Fruit fly (Drosophila melanogaster) whole organism, wandering third instar larva: ENCODE data around the gene Zw.

Source experiments
- Abd-B ChIP-seq: fragments of >200 bp; optimal IDR thresholded peaks from 2 replicates; lab custom pipeline; 2017; ENCODE audit warnings: missing biosample characterization, missing genetic modification characterization
- CG32264 ChIP-seq: fragments of 200-800 bp; sonication (Bioruptor generic); optimal IDR thresholded peaks from 2 replicates; lab custom pipeline; 2016; ENCODE audit warnings: missing biosample characterization, missing genetic modification characterization
- CG9705 ChIP-seq: fragments of 200-800 bp; sonication (Bioruptor generic); optimal IDR thresholded peaks from 2 replicates; lab custom pipeline; 2018; ENCODE audit warnings: missing biosample characterization, mild to moderate bottlenecking, missing genetic modification characterization
- CrebA ChIP-seq: fragments of 200-800 bp; sonication (Bioruptor generic); optimal IDR thresholded peaks from 2 replicates; lab custom pipeline; 2016; ENCODE audit warnings: missing biosample characterization, mild to moderate bottlenecking, missing genetic modification characterization, borderline replicate concordance
- Dfd ChIP-seq: fragments of >200 bp; optimal IDR thresholded peaks from 2 replicates; lab custom pipeline; 2017; ENCODE audit warnings: missing biosample characterization, missing genetic modification characterization
- Dif ChIP-seq: fragments of 200-275, 200-300 bp; sonication (Bioruptor generic); optimal IDR thresholded peaks from 2 replicates; lab custom pipeline; 2018; ENCODE audit warnings: missing biosample characterization, missing genetic modification characterization; ENCODE audit not compliant: partially characterized antibody
- GATAd ChIP-seq: sonication (Bioruptor generic); optimal IDR thresholded peaks from 2 replicates; lab custom pipeline; 2016; ENCODE audit warnings: missing biosample characterization, missing genetic modification characterization
- HLH106 ChIP-seq: fragments of 200-800 bp; optimal IDR thresholded peaks from 3 replicates; lab custom pipeline; 2019; ENCODE audit warnings: missing biosample characterization, mild to moderate bottlenecking, missing genetic modification characterization, moderate library complexity
- Hnf4 ChIP-seq: fragments of 200-800 bp; sonication (Bioruptor generic); optimal IDR thresholded peaks from 2 replicates; lab custom pipeline; 2016; ENCODE audit warnings: missing biosample characterization, mild to moderate bottlenecking, missing genetic modification characterization
- Hr78 ChIP-seq: fragments of >200 bp; optimal IDR thresholded peaks from 2 replicates; lab custom pipeline; 2017; ENCODE audit warnings: missing biosample characterization, missing genetic modification characterization
- Hr83 ChIP-seq: fragments of 200-300 bp; sonication (Bioruptor generic); optimal IDR thresholded peaks from 2 replicates; lab custom pipeline; 2016; ENCODE audit warnings: missing biosample characterization, mild to moderate bottlenecking, missing genetic modification characterization, moderate library complexity; ENCODE audit not compliant: poor library complexity, severe bottlenecking
- Jra ChIP-seq: sonication (Bioruptor generic); optimal IDR thresholded peaks from 2 replicates; lab custom pipeline; 2016; ENCODE audit warnings: missing biosample characterization, missing genetic modification characterization
- Mio ChIP-seq: sonication (Bioruptor generic); optimal IDR thresholded peaks from 2 replicates; lab custom pipeline; 2016; ENCODE audit warnings: missing biosample characterization, missing genetic modification characterization
- Myc ChIP-seq: fragments of >200 bp; optimal IDR thresholded peaks from 2 replicates; lab custom pipeline; 2017
- N ChIP-seq: fragments of >200 bp; optimal IDR thresholded peaks from 2 replicates; lab custom pipeline; 2018; ENCODE audit warnings: missing biosample characterization, missing external identifiers, missing genetic modification characterization
- OdsH ChIP-seq: fragments of 200-800 bp; sonication (Bioruptor generic); optimal IDR thresholded peaks from 2 replicates; lab custom pipeline; 2016; ENCODE audit warnings: missing biosample characterization, mild to moderate bottlenecking, missing genetic modification characterization
- Rel ChIP-seq, 2 experiments: fragments of 200-800 bp; sonication (Bioruptor generic) in 1 of 2; optimal IDR thresholded peaks; 2 replicates in 1 of 2; 3 replicates in 1 of 2; lab custom pipeline; 2016 to 2019; ENCODE audit warnings: mild to moderate bottlenecking in 2 of 2, missing biosample characterization in 2 of 2, missing genetic modification characterization in 2 of 2, moderate library complexity in 1 of 2
- Sp1 ChIP-seq: fragments of 200-800 bp; sonication (Bioruptor generic); optimal IDR thresholded peaks from 3 replicates; lab custom pipeline; 2019; ENCODE audit warnings: missing biosample characterization, mild to moderate bottlenecking, missing genetic modification characterization, moderate library complexity
- Vsx2 ChIP-seq: fragments of 200-300, 225-300 bp; sonication (Bioruptor generic); optimal IDR thresholded peaks from 2 replicates; lab custom pipeline; 2018; ENCODE audit warnings: missing biosample characterization, missing genetic modification characterization; ENCODE audit not compliant: partially characterized antibody
- br ChIP-seq: fragments of 200-800 bp; sonication (Bioruptor generic); optimal IDR thresholded peaks from 2 replicates; lab custom pipeline; 2016; ENCODE audit warnings: missing biosample characterization, missing genetic modification characterization
- brk ChIP-seq: fragments of 200-800 bp; sonication (Bioruptor generic); optimal IDR thresholded peaks from 2 replicates; lab custom pipeline; 2016; ENCODE audit warnings: missing biosample characterization, mild to moderate bottlenecking, missing genetic modification characterization
- dl ChIP-seq, 2 experiments: fragments of 175-275, 200-275 bp in 1 of 2; fragments of 200-275 bp in 1 of 2; sonication (Bioruptor generic); optimal IDR thresholded peaks; lab custom pipeline; 2018; ENCODE audit warnings: mild to moderate bottlenecking in 2 of 2, missing biosample characterization in 2 of 2, missing genetic modification characterization in 2 of 2, moderate library complexity in 2 of 2; ENCODE audit not compliant: partially characterized antibody in 2 of 2, insufficient read depth in 1 of 2
- dmrt93B ChIP-seq: fragments of 200-800 bp; sonication (Bioruptor generic); optimal IDR thresholded peaks from 2 replicates; lab custom pipeline; 2018; ENCODE audit warnings: missing biosample characterization, mild to moderate bottlenecking, missing genetic modification characterization
- dsf ChIP-seq: sonication (Bioruptor generic); optimal IDR thresholded peaks from 2 replicates; lab custom pipeline; 2016; ENCODE audit warnings: missing biosample characterization, missing genetic modification characterization, borderline replicate concordance
- ey ChIP-seq: fragments of 200-800 bp; sonication (Bioruptor generic); optimal IDR thresholded peaks from 2 replicates; lab custom pipeline; 2016; ENCODE audit warnings: missing biosample characterization, missing genetic modification characterization
- foxo ChIP-seq, 2 experiments: fragments of 200-800 bp; sonication (Bioruptor generic); optimal IDR thresholded peaks; 2 replicates in 1 of 2; 3 replicates in 1 of 2; lab custom pipeline; 2016 to 2017; ENCODE audit warnings: missing biosample characterization in 2 of 2, missing genetic modification characterization in 2 of 2
- fru ChIP-seq: fragments of 200-800 bp; sonication (Bioruptor generic); optimal IDR thresholded peaks from 3 replicates; lab custom pipeline; 2016; ENCODE audit warnings: missing biosample characterization, mild to moderate bottlenecking, missing genetic modification characterization
- h ChIP-seq: fragments of 200-800 bp; sonication (Bioruptor generic); optimal IDR thresholded peaks from 3 replicates; lab custom pipeline; 2016; ENCODE audit warnings: missing biosample characterization, mild to moderate bottlenecking, missing genetic modification characterization
- jim ChIP-seq: fragments of 175-275, 200-325 bp; sonication (Bioruptor generic); optimal IDR thresholded peaks from 2 replicates; lab custom pipeline; 2016; ENCODE audit warnings: missing biosample characterization, mild to moderate bottlenecking, missing genetic modification characterization
- lola ChIP-seq: fragments of >200 bp; optimal IDR thresholded peaks from 2 replicates; lab custom pipeline; 2017; ENCODE audit warnings: missing biosample characterization, missing genetic modification characterization
- pan ChIP-seq: fragments of >200 bp; optimal IDR thresholded peaks from 2 replicates; lab custom pipeline; 2017
- psq ChIP-seq: fragments of 200-800 bp; sonication (Bioruptor generic); optimal IDR thresholded peaks from 3 replicates; lab custom pipeline; 2017; ENCODE audit warnings: missing biosample characterization, mild to moderate bottlenecking, missing genetic modification characterization, moderate library complexity
- rgr ChIP-seq: fragments of 200-800 bp; sonication (Bioruptor generic); optimal IDR thresholded peaks from 3 replicates; lab custom pipeline; 2016; ENCODE audit warnings: missing biosample characterization, mild to moderate bottlenecking, missing genetic modification characterization
- sage ChIP-seq: fragments of 200-800 bp; sonication (Bioruptor generic); optimal IDR thresholded peaks from 2 replicates; lab custom pipeline; 2016; ENCODE audit warnings: missing biosample characterization, mild to moderate bottlenecking, missing genetic modification characterization
- sv ChIP-seq: fragments of 200-800 bp; sonication (Bioruptor generic); optimal IDR thresholded peaks from 3 replicates; lab custom pipeline; 2016; ENCODE audit warnings: missing biosample characterization, missing genetic modification characterization
- tai ChIP-seq: sonication (Bioruptor generic); optimal IDR thresholded peaks from 2 replicates; lab custom pipeline; 2016; ENCODE audit warnings: missing biosample characterization, missing genetic modification characterization
- usp ChIP-seq: fragments of >200 bp; optimal IDR thresholded peaks from 2 replicates; lab custom pipeline; 2017; ENCODE audit warnings: missing biosample characterization, missing genetic modification characterization
- woc ChIP-seq: sonication (Bioruptor generic); optimal IDR thresholded peaks from 2 replicates; lab custom pipeline; 2016; ENCODE audit warnings: missing biosample characterization, mild to moderate bottlenecking, missing genetic modification characterization

Zw gene

dm6 chrX:19663859-19664728 is 3.0 kb upstream of the Zw start, which contains the start of the genes CG14223 and Ssu72:
Gene CG14223 (minus strand): TSS chrX:19663971.
Gene Ssu72 (plus strand): TSS chrX:19664561.
- no peak for TF ChIP-seq rgr
- TF ChIP-seq Hnf4 (GFP tag; lab: Kevin White, UChicago) = peak; percentile 15
- TF ChIP-seq woc (GFP tag; lab: Kevin White, UChicago) = peak; percentile 6
- TF ChIP-seq tai (GFP tag; lab: Kevin White, UChicago) = no peak

dm6 chrX:19665684-19666141 is 1.3 kb upstream of the Zw start:
- TF ChIP-seq Sp1 (GFP tag; lab: Kevin White, UChicago) = peak; percentile 49
- no peak for TF ChIP-seq tai (GFP tag; lab: Kevin White, UChicago)
- no peak for TF ChIP-seq Abd-B
- no peak for TF ChIP-seq Hr83
- TF ChIP-seq woc (GFP tag; lab: Kevin White, UChicago) = peak; percentile 53
- TF ChIP-seq usp = no peak
- no peak for TF ChIP-seq brk (GFP tag; lab: Kevin White, UChicago)
- TF ChIP-seq CG32264 (GFP tag; lab: Kevin White, UChicago) = no peak
- TF ChIP-seq lola (GFP tag; lab: Kevin White, UChicago) = no peak
- TF ChIP-seq Rel (GFP tag; optimal IDR thresholded peaks at IDR 0.05; lab: Kevin White, UChicago) = no peak
- TF ChIP-seq Rel (tag; optimal IDR thresholded peaks at IDR 0.05; lab: Kevin White, UChicago) = peak; percentile 30
- no peak for TF ChIP-seq sage (GFP tag; lab: Kevin White, UChicago)
- TF ChIP-seq sv (GFP tag; lab: Kevin White, UChicago) = no peak
- TF ChIP-seq CrebA (GFP tag; lab: Kevin White, UChicago) = no peak
- no peak for TF ChIP-seq Vsx2
- no peak for TF ChIP-seq Mio (GFP tag; lab: Kevin White, UChicago)
- TF ChIP-seq CG9705 = peak; percentile 11
- no peak for TF ChIP-seq dsf (GFP tag; lab: Kevin White, UChicago)
- TF ChIP-seq Myc (lab: Kevin White, UChicago) = no peak
- peak; percentile 48 for TF ChIP-seq Dif (GFP tag; lab: Kevin White, UChicago)
- TF ChIP-seq dl (GFP tag; optimal IDR thresholded peaks at IDR 0.05; lab: Kevin White, UChicago; ENCODE audit: insufficient read depth in 1 of 2, partially characterized antibody in 2 of 2) = no peak
- no peak for TF ChIP-seq jim (GFP tag; lab: Kevin White, UChicago)
- TF ChIP-seq rgr = peak; percentile 34
- peak; percentile 23 for TF ChIP-seq br (GFP tag; lab: Kevin White, UChicago)
- no peak for TF ChIP-seq Dfd (GFP tag; lab: Kevin White, UChicago)
- peak; percentile 37 for TF ChIP-seq fru (GFP tag; lab: Kevin White, UChicago)
- TF ChIP-seq GATAd (GFP tag; lab: Kevin White, UChicago) = no peak
- no peak for TF ChIP-seq psq (GFP tag; lab: Kevin White, UChicago)
- no peak for TF ChIP-seq OdsH
- TF ChIP-seq Hr78 = no peak
- no peak for TF ChIP-seq Hnf4 (GFP tag; lab: Kevin White, UChicago)
- TF ChIP-seq ey (GFP tag; lab: Kevin White, UChicago) = peak; percentile 25
- peak in 1 of 2 experiments; percentile 43 for TF ChIP-seq foxo (GFP tag; optimal IDR thresholded peaks at IDR 0.05; lab: Kevin White, UChicago)
- TF ChIP-seq pan = no peak
- peak; percentile 20 for TF ChIP-seq dmrt93B (GFP tag; lab: Kevin White, UChicago)
- TF ChIP-seq N (GFP tag; lab: Kevin White, UChicago) = no peak
- peak; percentile 48 for TF ChIP-seq HLH106 (tag; lab: Kevin White, UChicago)
- TF ChIP-seq h (GFP tag; lab: Kevin White, UChicago) = peak; percentile 32
- no peak for TF ChIP-seq Jra
